Fruit fly (Drosophila melanogaster) whole organism, adult: ENCODE results near the gene CG4271.

Source experiments
- CG12768 ChIP-seq: fragments of 200-800 bp; sonication (Bioruptor generic); optimal IDR thresholded peaks from 2 replicates; lab custom pipeline; 2017; ENCODE audit warnings: missing biosample characterization, missing genetic modification characterization, mild to moderate bottlenecking, moderate library complexity, missing genetic modification reagents
- CG14711 ChIP-seq: fragments of 200-800 bp; sonication (Bioruptor generic); optimal IDR thresholded peaks from 2 replicates; lab custom pipeline; 2018; ENCODE audit warnings: missing biosample characterization, mild to moderate bottlenecking, missing genetic modification characterization, moderate library complexity
- CG1620 ChIP-seq: fragments of 200-800 bp; sonication (Bioruptor generic); optimal IDR thresholded peaks from 2 replicates; lab custom pipeline; 2016; ENCODE audit warnings: missing biosample characterization, missing genetic modification characterization
- CG7045 ChIP-seq: fragments of 200-800 bp; sonication (Bioruptor generic); optimal IDR thresholded peaks from 2 replicates; lab custom pipeline; 2017; ENCODE audit warnings: missing biosample characterization, mild to moderate bottlenecking, missing genetic modification characterization
- Clk ChIP-seq: fragments of 200-800 bp; sonication (Bioruptor generic); optimal IDR thresholded peaks from 2 replicates; lab custom pipeline; 2017; ENCODE audit warnings: missing biosample characterization, missing genetic modification characterization
- Hr96 ChIP-seq: fragments of 200-800 bp; sonication (Bioruptor generic); optimal IDR thresholded peaks from 2 replicates; lab custom pipeline; 2016; ENCODE audit warnings: missing biosample characterization, missing genetic modification characterization
- Mnt ChIP-seq: fragments of 200-800 bp; sonication (Bioruptor generic); optimal IDR thresholded peaks from 2 replicates; lab custom pipeline; 2016; ENCODE audit warnings: missing biosample characterization, mild to moderate bottlenecking, missing genetic modification characterization
- cic ChIP-seq: fragments of 200-800 bp; sonication (Bioruptor generic); optimal IDR thresholded peaks from 2 replicates; lab custom pipeline; 2017; ENCODE audit warnings: missing biosample characterization, mild to moderate bottlenecking, missing genetic modification characterization, moderate library complexity
- cnc ChIP-seq, 2 experiments: fragments of >200 bp; optimal IDR thresholded peaks; 2 replicates each; lab custom pipeline; 2017
- kay ChIP-seq: fragments of 200-800 bp; sonication (Bioruptor generic); peaks from one replicate; lab custom pipeline; 2016; ENCODE audit warnings: missing biosample characterization, missing genetic modification characterization, borderline replicate concordance
- ovo ChIP-seq: fragments of 200-800 bp; sonication (Bioruptor generic); optimal IDR thresholded peaks from 2 replicates; lab custom pipeline; 2016; ENCODE audit warnings: missing biosample characterization, missing genetic modification characterization
- tj ChIP-seq: fragments of 200-800 bp; sonication (Bioruptor generic); optimal IDR thresholded peaks from 3 replicates; lab custom pipeline; 2017; ENCODE audit warnings: missing biosample characterization, mild to moderate bottlenecking, missing genetic modification characterization, moderate library complexity
- toe ChIP-seq: fragments of 200-800 bp; sonication (Bioruptor generic); optimal IDR thresholded peaks from 2 replicates; lab custom pipeline; 2016; ENCODE audit warnings: missing biosample characterization, missing genetic modification characterization

DNA sequence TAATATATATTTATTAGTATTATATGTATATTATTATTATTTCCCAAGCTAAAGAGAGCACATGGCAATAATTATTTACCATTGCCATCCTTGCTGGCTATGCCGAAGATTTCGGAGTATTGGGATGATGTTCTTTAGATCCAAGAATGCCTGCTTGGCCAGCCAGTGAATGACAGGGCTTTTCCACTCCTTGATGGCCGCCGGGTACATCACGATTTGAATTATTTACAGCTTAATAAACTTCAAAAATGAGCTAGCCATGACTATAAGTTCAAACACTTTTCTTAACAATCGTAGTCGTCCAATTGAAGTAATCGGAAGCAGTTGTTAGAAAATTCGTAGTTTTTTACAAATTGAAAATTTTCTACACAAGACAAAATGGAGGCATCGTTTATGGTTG is 14.8 kb downstream of the CG4271 start, which contains the start of gene CG31949:
- TF ChIP-seq ovo (GFP tag; lab: Kevin White, UChicago) = no peak
- no peak for TF ChIP-seq CG1620 (GFP tag; lab: Kevin White, UChicago)
- no peak for TF ChIP-seq CG7045 (GFP tag; lab: Kevin White, UChicago)
- TF ChIP-seq cnc (optimal IDR thresholded peaks at IDR 0.05; lab: Kevin White, UChicago) = no peak
- TF ChIP-seq tj = no peak
- TF ChIP-seq cic = no peak
- no peak for TF ChIP-seq CG14711 (tag; lab: Kevin White, UChicago)
- TF ChIP-seq toe = no peak
- TF ChIP-seq CG12768 (GFP tag; lab: Kevin White, UChicago) = no peak
- TF ChIP-seq Clk (GFP tag; lab: Kevin White, UChicago) = no peak
- no peak for TF ChIP-seq Hr96
- no peak for TF ChIP-seq Mnt (GFP tag; lab: Kevin White, UChicago)
- TF ChIP-seq kay (GFP tag; lab: Kevin White, UChicago) = no peak
